Worm (Caenorhabditis elegans): ENCODE measurements around the gene W10G11.3.

W10G11.3 gene

DNA sequence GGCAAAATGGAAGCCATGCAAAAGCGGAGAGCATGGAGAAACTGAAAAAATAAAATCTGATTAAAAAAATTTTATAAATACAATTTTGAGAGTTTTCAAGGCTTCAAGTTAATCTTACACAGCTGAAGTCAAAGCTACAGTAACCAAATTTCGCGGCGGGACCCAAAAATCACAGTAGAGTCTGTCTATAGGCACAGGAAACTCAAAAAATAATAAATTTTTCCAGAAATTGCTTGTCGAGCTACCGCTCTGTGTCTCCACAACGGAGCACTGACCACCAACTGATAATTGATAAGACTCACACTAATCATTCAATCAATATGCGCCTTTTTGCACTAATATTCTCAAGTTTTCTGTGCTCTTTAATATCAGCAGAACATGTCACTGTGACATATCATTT, 12.0 kb downstream of the W10G11.3 start, which contains the start of gene W10G11.19:
Gene W10G11.19 (plus strand): TSS at position 301 of the 400 bp plus-strand sequence.
- TF ChIP-seq fkh-8 (tag; optimal IDR thresholded peaks at IDR 0.05) (no peak), nhr-28 (tag; optimal IDR thresholded peaks at IDR 0.05) (no peak), xbp-1 (tag; optimal IDR thresholded peaks at IDR 0.05) (no peak), pax-3 (tag; optimal IDR thresholded peaks at IDR 0.05) (no peak), hlh-17 (GFP tag; optimal IDR thresholded peaks at IDR 0.05; ENCODE audit: borderline replicate concordance) (no peak), snpc-4 (tag; optimal IDR thresholded peaks at IDR 0.05) (no peak), tlp-1 (tag; optimal IDR thresholded peaks at IDR 0.05) (no peak), ces-1 (GFP tag; optimal IDR thresholded peaks at IDR 0.05) (no peak), pag-3 (tag; optimal IDR thresholded peaks at IDR 0.05; ENCODE audit: borderline replicate concordance, insufficient read depth) (no peak), lin-39 (tag; optimal IDR thresholded peaks at IDR 0.05) (no peak), nhr-84 (tag; optimal IDR thresholded peaks at IDR 0.05) (no peak), zag-1 (tag; optimal IDR thresholded peaks at IDR 0.05) (no peak), nhr-11 (tag; optimal IDR thresholded peaks at IDR 0.05) (no peak), unc-62 (GFP tag; optimal IDR thresholded peaks at IDR 0.05) (no peak), ceh-8 (GFP tag; optimal IDR thresholded peaks at IDR 0.05) (no peak)

DNA sequence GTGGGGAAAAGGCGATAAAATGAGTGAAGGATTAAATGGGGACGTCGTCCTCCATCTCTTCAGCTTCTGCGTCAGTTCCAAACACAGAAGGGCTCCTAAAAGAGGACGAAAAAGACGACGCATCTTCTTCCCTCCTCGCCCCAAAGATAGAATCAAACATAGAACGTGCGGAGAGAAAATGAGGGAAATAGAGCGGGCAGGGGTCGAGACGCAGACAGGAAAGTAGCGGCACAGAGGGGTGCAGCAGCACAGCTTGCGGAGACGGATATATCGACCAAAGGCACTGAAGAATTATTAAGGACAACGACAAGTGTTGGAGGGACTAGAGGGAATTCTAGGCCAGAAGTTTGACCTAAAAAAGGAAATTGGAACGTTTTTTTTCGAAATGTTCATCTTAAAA, 15.0 kb downstream of the W10G11.3 start:
- TF ChIP-seq nhr-90 (tag; optimal IDR thresholded peaks at IDR 0.05; ENCODE audit: poor library complexity) = no peak
- no peak for TF ChIP-seq hpl-2 (GFP tag; optimal IDR thresholded peaks at IDR 0.05)
- no peak for TF ChIP-seq snpc-4 (tag; optimal IDR thresholded peaks at IDR 0.05)
- no peak for TF ChIP-seq alr-1 (tag; optimal IDR thresholded peaks at IDR 0.05; ENCODE audit: borderline replicate concordance)
- TF ChIP-seq nhr-28 (tag; optimal IDR thresholded peaks at IDR 0.05) = no peak
- TF ChIP-seq ztf-11 (tag; optimal IDR thresholded peaks at IDR 0.05) = no peak
- TF ChIP-seq dsc-1 (tag; optimal IDR thresholded peaks at IDR 0.05) = no peak
- TF ChIP-seq C16A3.4 (tag; optimal IDR thresholded peaks at IDR 0.05) = no peak
- TF ChIP-seq nhr-19 (GFP tag; conservative IDR thresholded peaks at IDR 0.05) = no peak
- TF ChIP-seq mep-1 (tag; optimal IDR thresholded peaks at IDR 0.05) = peak; percentile 21
- no peak for TF ChIP-seq grh-1 (GFP tag; IDR thresholded peaks at IDR 0.05)
- peak; percentile 30 for TF ChIP-seq fkh-8 (tag; optimal IDR thresholded peaks at IDR 0.05)
- TF ChIP-seq nhr-20 (tag; optimal IDR thresholded peaks at IDR 0.05) = no peak
- no peak for TF ChIP-seq tbx-2 (tag; optimal IDR thresholded peaks at IDR 0.05)
- no peak for TF ChIP-seq swsn-7 (tag; optimal IDR thresholded peaks at IDR 0.05)
- peak; percentile 47 to 65 for TF ChIP-seq efl-1 (optimal IDR thresholded peaks at IDR 0.05)
- peak; percentile 30 to 76 for TF ChIP-seq efl-1 (GFP tag; optimal IDR thresholded peaks at IDR 0.05 in 1 of 2)
- TF ChIP-seq unc-86 (tag; optimal IDR thresholded peaks at IDR 0.05) = peak; percentile 12
- TF ChIP-seq aha-1 (tag; optimal IDR thresholded peaks at IDR 0.05) = no peak
- TF ChIP-seq zag-1 (tag; optimal IDR thresholded peaks at IDR 0.05) = no peak
- no peak for TF ChIP-seq ceh-88 (GFP tag; IDR thresholded peaks at IDR 0.05)
- no peak for TF ChIP-seq mdl-1 (tag; optimal IDR thresholded peaks at IDR 0.05)
- no peak for TF ChIP-seq nhr-12 (tag; optimal IDR thresholded peaks at IDR 0.05)
- no peak for TF ChIP-seq snu-23 (GFP tag; optimal IDR thresholded peaks at IDR 0.05)
- no peak for TF ChIP-seq pqm-1 (tag; optimal IDR thresholded peaks at IDR 0.05)
- TF ChIP-seq nhr-11 (tag; optimal IDR thresholded peaks at IDR 0.05) = no peak
- peak; percentile 36 for TF ChIP-seq F16B12.6 (tag; optimal IDR thresholded peaks at IDR 0.05)
- TF ChIP-seq fkh-10 (GFP tag; optimal IDR thresholded peaks at IDR 0.05) = peak; percentile 44
- TF ChIP-seq Y116A8C.19 (tag; optimal IDR thresholded peaks at IDR 0.05; ENCODE audit: borderline replicate concordance) = no peak
- no peak for TF ChIP-seq irx-1 (tag; optimal IDR thresholded peaks at IDR 0.05)
- peak in 1 of 2 experiments; percentile 21 for TF ChIP-seq lin-35 (GFP tag; optimal IDR thresholded peaks at IDR 0.05)
- no peak for TF ChIP-seq ceh-8 (GFP tag; optimal IDR thresholded peaks at IDR 0.05)
- TF ChIP-seq ceh-82 (tag; optimal IDR thresholded peaks at IDR 0.05) = peak in 2 of 3 experiments; percentile 21 to 29
- TF ChIP-seq isw-1 (GFP tag; IDR thresholded peaks at IDR 0.05) = no peak
- no peak for TF ChIP-seq unc-30 (tag; optimal IDR thresholded peaks at IDR 0.05)
- no peak for TF ChIP-seq ceh-63 (GFP tag; optimal IDR thresholded peaks at IDR 0.05)
- TF ChIP-seq fos-1 (tag; optimal IDR thresholded peaks at IDR 0.05) = no peak
- TF ChIP-seq xbp-1 (tag; optimal IDR thresholded peaks at IDR 0.05) = no peak
- TF ChIP-seq lin-14 (GFP tag; optimal IDR thresholded peaks at IDR 0.05) = peak; percentile 89
- no peak for TF ChIP-seq ztf-4 (tag; optimal IDR thresholded peaks at IDR 0.05)
- TF ChIP-seq lin-15B (tag; optimal IDR thresholded peaks at IDR 0.05) = no peak
- TF ChIP-seq ces-1 (GFP tag; optimal IDR thresholded peaks at IDR 0.05) = no peak
- TF ChIP-seq nhr-71 (tag; optimal IDR thresholded peaks at IDR 0.05) = no peak
- no peak for TF ChIP-seq rnt-1 (tag; optimal IDR thresholded peaks at IDR 0.05)

Measured in whole organism, L1 larva.